Worm (Caenorhabditis elegans): ENCODE data around the gene nhl-1.

ce11 chrIII:9177874-9178273 is 24.2 kb upstream of the nhl-1 start:
- no peak for TF ChIP-seq nhr-237 (tag; optimal IDR thresholded peaks at IDR 0.05)
- no peak for TF ChIP-seq lin-39 (tag; optimal IDR thresholded peaks at IDR 0.05)
- TF ChIP-seq alr-1 (tag; optimal IDR thresholded peaks at IDR 0.05): no peak
- TF ChIP-seq nhr-11 (tag; optimal IDR thresholded peaks at IDR 0.05): no peak
- no peak for TF ChIP-seq ceh-82 (tag; optimal IDR thresholded peaks at IDR 0.05)
- TF ChIP-seq blmp-1 (tag; optimal IDR thresholded peaks at IDR 0.05; ENCODE audit: insufficient read depth): no peak
- TF ChIP-seq ceh-16 (tag; optimal IDR thresholded peaks at IDR 0.05): no peak
- TF ChIP-seq aly-2 (tag; optimal IDR thresholded peaks at IDR 0.05): no peak
- TF ChIP-seq mdl-1 (tag; optimal IDR thresholded peaks at IDR 0.05): no peak
- no peak for TF ChIP-seq unc-39 (tag; optimal IDR thresholded peaks at IDR 0.05)
- TF ChIP-seq ama-1 (optimal IDR thresholded peaks at IDR 0.05): no peak
- no peak for TF ChIP-seq nhr-12 (tag; optimal IDR thresholded peaks at IDR 0.05)

Measured in whole organism, L2 larva.